Worm (Caenorhabditis elegans) whole organism, L2 larva: ENCODE data around the gene ensh-1.

Experiments
- lin-13 ChIP-seq: fragments of 150-350 bp; optimal IDR thresholded peaks from 2 replicates; lab custom pipeline; 2014; ENCODE audit warnings: missing biosample characterization, missing genetic modification reagents, missing genetic modification characterization
- nhr-237 ChIP-seq: fragments of 150-350 bp; optimal IDR thresholded peaks from 2 replicates; lab custom pipeline; 2014; ENCODE audit warnings: missing biosample characterization, missing genetic modification characterization

ce11 chrX:8911077-8911476, 5.9 kb downstream of the ensh-1 start, which contains the start of gene cyn-8:
- TF ChIP-seq lin-13, result no peak
- TF ChIP-seq nhr-237 (tag; lab: Kevin White, UChicago), result no peak
